In the genomic region with DNA sequence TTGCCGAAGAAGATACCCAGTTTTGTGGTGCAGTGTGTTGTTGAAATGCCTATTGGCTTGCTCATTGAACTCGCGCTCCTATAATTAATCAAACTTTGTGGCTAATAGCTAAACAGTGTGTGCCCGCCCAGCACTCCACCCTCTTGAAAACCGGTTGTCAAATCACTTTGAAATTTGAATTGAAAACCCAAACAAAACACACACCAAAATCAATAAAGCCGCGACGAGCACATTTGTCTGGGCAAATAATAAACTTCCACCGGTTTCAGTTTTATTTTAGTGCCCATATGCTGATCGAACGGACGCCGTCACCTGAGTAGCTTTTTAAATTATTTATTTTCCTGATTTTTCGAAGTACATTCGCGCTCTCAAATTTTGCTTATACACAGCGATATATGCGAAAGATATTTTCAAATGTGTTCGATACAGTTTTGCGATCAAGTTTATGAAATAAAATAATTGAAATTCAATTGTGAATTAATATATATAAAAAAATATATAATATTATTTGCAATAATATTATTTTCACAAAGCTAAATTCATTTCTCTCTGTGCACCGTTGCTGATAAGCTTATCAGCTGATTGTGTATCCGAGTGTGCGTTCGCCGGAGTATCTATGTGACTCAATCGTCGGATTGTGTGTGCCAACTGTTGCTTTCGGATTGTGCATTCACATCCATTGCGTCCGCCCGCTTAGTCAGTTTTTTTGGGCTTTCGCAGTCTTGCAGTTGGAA, we compare ENCODE assay signal across 2 fruit fly cellular contexts.
TF ChIP-seq lines count a peak whose summit lies in the region.

No protein-coding gene starts in this region.

TF ChIP-seq in whole organism, embryonic, 481 proteins besides CTCF, POLR2A, EP300 and RAD21 (continued from another document and continues in another):
- TF ChIP-seq bigmax (GFP tag; optimal IDR thresholded peaks at IDR 0.05; lab: Kevin White, UChicago) (no peak), Deaf1 (tag; optimal IDR thresholded peaks at IDR 0.05; lab: Kevin White, UChicago) (peak; percentile 71), CG30431 (GFP tag; optimal IDR thresholded peaks at IDR 0.05; lab: Kevin White, UChicago) (peak; percentile 57), CG2889 (GFP tag; IDR thresholded peaks at IDR 0.05; lab: Robert Waterston, UW) (peak; percentile 66; the same call in 2 of the 3 replicates), btn (GFP tag; optimal IDR thresholded peaks at IDR 0.05; lab: Kevin White, UChicago) (no peak), trh (GFP tag; optimal IDR thresholded peaks at IDR 0.05; lab: Kevin White, UChicago) (peak; percentile 51), Fer1 (GFP tag; optimal IDR thresholded peaks at IDR 0.05; lab: Kevin White, UChicago) (peak; percentile 89), pan (optimal IDR thresholded peaks at IDR 0.05; lab: Kevin White, UChicago) (no peak), pan (GFP tag; optimal IDR thresholded peaks at IDR 0.05 in 1 of 2, IDR thresholded peaks at IDR 0.05 in 1 of 2) (peak in 1 of 2 experiments; percentile 85), wdn (GFP tag; IDR thresholded peaks at IDR 0.05; lab: Robert Waterston, UW) (no peak), bab2 (GFP tag; optimal IDR thresholded peaks at IDR 0.05; lab: Kevin White, UChicago) (peak; percentile 17), CG15479 (GFP tag; optimal IDR thresholded peaks at IDR 0.05; lab: Kevin White, UChicago) (peak; percentile 66), CG9437 (GFP tag; optimal IDR thresholded peaks at IDR 0.05; lab: Kevin White, UChicago) (peak; percentile 77), H15 (GFP tag; IDR thresholded peaks at IDR 0.05; lab: Robert Waterston, UW) (peak; percentile 62; the same call in 1 of the 3 replicates), cwo (GFP tag; optimal IDR thresholded peaks at IDR 0.05; lab: Kevin White, UChicago) (peak; percentile 84), klu (GFP tag; IDR thresholded peaks at IDR 0.05; lab: Robert Waterston, UW) (peak; percentile 68; the same call in 1 of the 2 replicates), dpn (GFP tag; optimal IDR thresholded peaks at IDR 0.05; lab: Kevin White, UChicago) (peak in 1 of 2 experiments; percentile 74), CG42726 (GFP tag; IDR thresholded peaks at IDR 0.05; lab: Robert Waterston, UW; ENCODE audit: partially characterized antibody) (no peak), Oaz (GFP tag; IDR thresholded peaks at IDR 0.05; lab: Robert Waterston, UW) (peak; percentile 46; the same call in 1 of the 2 replicates), CG4730 (GFP tag; IDR thresholded peaks at IDR 0.05; lab: Robert Waterston, UW) (peak; percentile 60), zf30C (GFP tag; optimal IDR thresholded peaks at IDR 0.05; lab: Kevin White, UChicago) (peak; percentile 79), ewg (GFP tag; optimal IDR thresholded peaks at IDR 0.05; lab: Kevin White, UChicago) (peak; percentile 55), CG3407 (GFP tag; optimal IDR thresholded peaks at IDR 0.05; lab: Kevin White, UChicago) (peak; percentile 70), CHES-1-like (GFP tag; optimal IDR thresholded peaks at IDR 0.05; lab: Kevin White, UChicago) (no peak), Doc2 (GFP tag; IDR thresholded peaks at IDR 0.05; lab: Robert Waterston, UW) (no peak), ab (GFP tag; optimal IDR thresholded peaks at IDR 0.05; lab: Kevin White, UChicago) (no peak), dm (GFP tag; optimal IDR thresholded peaks at IDR 0.05; lab: Kevin White, UChicago) (no peak), CG10462 (GFP tag; optimal IDR thresholded peaks at IDR 0.05; lab: Kevin White, UChicago) (peak; percentile 27), fd3F (GFP tag; optimal IDR thresholded peaks at IDR 0.05; lab: Kevin White, UChicago) (peak; percentile 69), CG11723 (GFP tag; optimal IDR thresholded peaks at IDR 0.05; lab: Kevin White, UChicago) (peak; percentile 73), psq (GFP tag; optimal IDR thresholded peaks at IDR 0.05; lab: Kevin White, UChicago) (peak; percentile 30), cg (GFP tag; optimal IDR thresholded peaks at IDR 0.05; lab: Kevin White, UChicago) (peak; percentile 19), Sox102F (GFP tag; optimal IDR thresholded peaks at IDR 0.05; lab: Kevin White, UChicago) (peak; percentile 93), knrl (GFP tag; IDR thresholded peaks at IDR 0.05; lab: Robert Waterston, UW; ENCODE audit: partially characterized antibody) (no peak), cato (GFP tag; optimal IDR thresholded peaks at IDR 0.05; lab: Kevin White, UChicago; ENCODE audit: borderline replicate concordance) (peak; percentile 42), CG8290 (GFP tag; optimal IDR thresholded peaks at IDR 0.05; lab: Kevin White, UChicago) (peak; percentile 11), CG8290 (tag; optimal IDR thresholded peaks at IDR 0.05; lab: Kevin White, UChicago) (peak in 1 of 2 experiments; percentile 66), stwl (tag; optimal IDR thresholded peaks at IDR 0.05; lab: Kevin White, UChicago) (no peak), ERR (GFP tag; optimal IDR thresholded peaks at IDR 0.05; lab: Kevin White, UChicago) (no peak), gro (GFP tag; optimal IDR thresholded peaks at IDR 0.05; lab: Kevin White, UChicago) (no peak), odd (GFP tag; optimal IDR thresholded peaks at IDR 0.05; lab: Kevin White, UChicago) (peak; percentile 72), wor (GFP tag; IDR thresholded peaks at IDR 0.05; lab: Robert Waterston, UW) (peak; percentile 70), CG13296 (GFP tag; optimal IDR thresholded peaks at IDR 0.05; lab: Kevin White, UChicago) (peak; percentile 86), CG6683 (GFP tag; optimal IDR thresholded peaks at IDR 0.05; lab: Kevin White, UChicago) (peak; percentile 78), Pdp1 (GFP tag; optimal IDR thresholded peaks at IDR 0.05; lab: Kevin White, UChicago) (peak in 1 of 2 experiments; percentile 45), Hey (tag; optimal IDR thresholded peaks at IDR 0.05; lab: Kevin White, UChicago) (no peak), CG5180 (GFP tag; optimal IDR thresholded peaks at IDR 0.05; lab: Kevin White, UChicago) (peak; percentile 57), CG9817 (tag; optimal IDR thresholded peaks at IDR 0.05; lab: Kevin White, UChicago) (peak; percentile 60), Ets97D (GFP tag; optimal IDR thresholded peaks at IDR 0.05; lab: Kevin White, UChicago) (no peak), kay (GFP tag; optimal IDR thresholded peaks at IDR 0.05; lab: Kevin White, UChicago) (peak; percentile 55), unpg (GFP tag; optimal IDR thresholded peaks at IDR 0.05; lab: Kevin White, UChicago) (peak; percentile 87), Fer3 (tag; optimal IDR thresholded peaks at IDR 0.05; lab: Kevin White, UChicago) (peak; percentile 84), Usf (GFP tag; optimal IDR thresholded peaks at IDR 0.05; lab: Kevin White, UChicago) (peak; percentile 41), ind (GFP tag; optimal IDR thresholded peaks at IDR 0.05; lab: Kevin White, UChicago) (peak; percentile 69), CG18619 (GFP tag; optimal IDR thresholded peaks at IDR 0.05; lab: Kevin White, UChicago) (peak; percentile 82), Max (GFP tag; optimal IDR thresholded peaks at IDR 0.05; lab: Kevin White, UChicago) (peak; percentile 71), CG12104 (GFP tag; optimal IDR thresholded peaks at IDR 0.05; lab: Kevin White, UChicago) (peak; percentile 75), danr (GFP tag; IDR thresholded peaks at IDR 0.05; lab: Robert Waterston, UW) (peak; percentile 64), CG43689 (GFP tag; IDR thresholded peaks at IDR 0.05; lab: Robert Waterston, UW) (peak; percentile 25; the same call in 1 of the 2 replicates)

TF ChIP-seq in whole organism, prepupa, 60 proteins besides CTCF, POLR2A, EP300 and RAD21 (continued from another document):
- TF ChIP-seq ss (GFP tag; optimal IDR thresholded peaks at IDR 0.05; lab: Kevin White, UChicago) = no peak
